5 fruit fly cellular contexts compared by ENCODE assay signal in genomic region chr3L:5141380-5142101, dm6.
A peak's percentile ranks its signal among the peaks of the same experiment; 100 is the strongest.
TF ChIP-seq lines count a peak whose summit lies in the region.

Dhrs4 (minus strand) TSS chr3L:5141646.
Gdap1 (plus strand) TSS chr3L:5141953.

- TF ChIP-seq CTCF in whole organism, embryonic (GFP tag; optimal IDR thresholded peaks at IDR 0.05; lab: Kevin White, UChicago) = no peak

TF ChIP-seq in whole organism, adult, 20 proteins besides CTCF, POLR2A, EP300 and RAD21:
- TF ChIP-seq CG12768 (GFP tag; optimal IDR thresholded peaks at IDR 0.05; lab: Kevin White, UChicago) (peak; percentile 39), Hr96 (GFP tag; optimal IDR thresholded peaks at IDR 0.05; lab: Kevin White, UChicago) (no peak), tj (GFP tag; optimal IDR thresholded peaks at IDR 0.05; lab: Kevin White, UChicago) (peak; percentile 10)
TF ChIP-seq in whole organism, adult: peak in this region for 2.

TF ChIP-seq in whole organism, embryonic, 481 proteins besides CTCF, POLR2A, EP300 and RAD21 (continues in another document):
- peak; percentile 12 for TF ChIP-seq MESR4 (GFP tag; optimal IDR thresholded peaks at IDR 0.05; lab: Kevin White, UChicago)
- TF ChIP-seq Rfx (GFP tag; IDR thresholded peaks at IDR 0.05; lab: Robert Waterston, UW) = 0 out of 2 replicates have a peak, but pooled peaks have one; percentile 21
- peak in 1 of 2 experiments; percentile 53 for TF ChIP-seq bsh (GFP tag; optimal IDR thresholded peaks at IDR 0.05; lab: Kevin White, UChicago)
- no peak for TF ChIP-seq CG11456 (GFP tag; IDR thresholded peaks at IDR 0.05; lab: Robert Waterston, UW)
- TF ChIP-seq CG17385 (GFP tag; optimal IDR thresholded peaks at IDR 0.05; lab: Kevin White, UChicago) = peak; percentile 74
- peak; percentile 79 for TF ChIP-seq nom (GFP tag; optimal IDR thresholded peaks at IDR 0.05; lab: Kevin White, UChicago)
- TF ChIP-seq CG7745 (tag; optimal IDR thresholded peaks at IDR 0.05; lab: Kevin White, UChicago) = no peak
- TF ChIP-seq CG15514 (GFP tag; optimal IDR thresholded peaks at IDR 0.05; lab: Kevin White, UChicago) = peak; percentile 96
- TF ChIP-seq MBD-R2 (GFP tag; IDR thresholded peaks at IDR 0.05; lab: Robert Waterston, UW) = peak; percentile 35
- TF ChIP-seq Fer1 (GFP tag; optimal IDR thresholded peaks at IDR 0.05; lab: Kevin White, UChicago) = peak; percentile 42
- peak; percentile 40 for TF ChIP-seq CG13296 (GFP tag; optimal IDR thresholded peaks at IDR 0.05; lab: Kevin White, UChicago)
- peak; percentile 56 for TF ChIP-seq Med (GFP tag; lab: Kevin White, UChicago)
- TF ChIP-seq Hr78 (GFP tag; optimal IDR thresholded peaks at IDR 0.05; lab: Kevin White, UChicago) = peak in 1 of 2 experiments; percentile 93
- peak; percentile 87 for TF ChIP-seq Dp (GFP tag; optimal IDR thresholded peaks at IDR 0.05; lab: Kevin White, UChicago)
- peak in 1 of 2 experiments; percentile 44 for TF ChIP-seq Pdp1 (GFP tag; optimal IDR thresholded peaks at IDR 0.05; lab: Kevin White, UChicago)
- TF ChIP-seq NFAT (GFP tag; IDR thresholded peaks at IDR 0.05; lab: Robert Waterston, UW) = no peak
- peak; percentile 14 for TF ChIP-seq exex (tag; optimal IDR thresholded peaks at IDR 0.05; lab: Kevin White, UChicago)
- no peak for TF ChIP-seq E2f1 (GFP tag; IDR thresholded peaks at IDR 0.05; lab: Robert Waterston, UW)
- peak; percentile 64 for TF ChIP-seq sens (GFP tag; lab: Kevin White, UChicago)
- TF ChIP-seq CG13123 (GFP tag; optimal IDR thresholded peaks at IDR 0.05; lab: Kevin White, UChicago) = no peak
- TF ChIP-seq pzg (GFP tag; optimal IDR thresholded peaks at IDR 0.05; lab: Kevin White, UChicago) = peak; percentile 24
- peak in 1 of 2 experiments; percentile 67 for TF ChIP-seq crp (GFP tag; optimal IDR thresholded peaks at IDR 0.05; lab: Kevin White, UChicago)

TF ChIP-seq in whole organism, prepupa, 60 proteins besides CTCF, POLR2A, EP300 and RAD21:
- TF ChIP-seq CG6163 (GFP tag; IDR thresholded peaks at IDR 0.05; lab: Robert Waterston, UW) (no peak), Smox (GFP tag; optimal IDR thresholded peaks at IDR 0.05; lab: Kevin White, UChicago) (no peak), Hr39 (GFP tag; optimal IDR thresholded peaks at IDR 0.05; lab: Kevin White, UChicago) (no peak), net (GFP tag; optimal IDR thresholded peaks at IDR 0.05; lab: Kevin White, UChicago) (no peak), CG6808 (GFP tag; optimal IDR thresholded peaks at IDR 0.05; lab: Kevin White, UChicago) (peak; percentile 56), CG6276 (GFP tag; optimal IDR thresholded peaks at IDR 0.05; lab: Kevin White, UChicago) (peak; percentile 71), Eip78C (GFP tag; lab: Kevin White, UChicago) (peak; percentile 57), svp (GFP tag; lab: Kevin White, UChicago) (peak; percentile 87), CG3032 (tag; optimal IDR thresholded peaks at IDR 0.05; lab: Kevin White, UChicago) (no peak), CG8119 (GFP tag; IDR thresholded peaks at IDR 0.05; lab: Robert Waterston, UW) (0 out of 3 replicates have a peak, but pooled peaks have one; percentile 29), fkh (GFP tag; optimal IDR thresholded peaks at IDR 0.05; lab: Kevin White, UChicago) (peak; percentile 72), CG6854 (GFP tag; optimal IDR thresholded peaks at IDR 0.05; lab: Kevin White, UChicago) (peak; percentile 33), ss (GFP tag; optimal IDR thresholded peaks at IDR 0.05; lab: Kevin White, UChicago) (peak in 1 of 2 experiments; percentile 70), CG9139 (GFP tag; optimal IDR thresholded peaks at IDR 0.05; lab: Kevin White, UChicago) (peak; percentile 49), Lpt (GFP tag; optimal IDR thresholded peaks at IDR 0.05; lab: Kevin White, UChicago) (no peak), CG1621 (tag; optimal IDR thresholded peaks at IDR 0.05; lab: Kevin White, UChicago) (no peak), CG6792 (GFP tag; optimal IDR thresholded peaks at IDR 0.05; lab: Kevin White, UChicago) (no peak), Ets21C (GFP tag; optimal IDR thresholded peaks at IDR 0.05; lab: Kevin White, UChicago) (no peak), CG16779 (tag; optimal IDR thresholded peaks at IDR 0.05; lab: Kevin White, UChicago) (peak; percentile 16), CG15336 (GFP tag; IDR thresholded peaks at IDR 0.05; lab: Robert Waterston, UW) (peak; percentile 36; the same call in 1 of the 2 replicates)

TF ChIP-seq in whole organism, pupa, 21 proteins besides CTCF, POLR2A, EP300 and RAD21:
- TF ChIP-seq gl (tag; optimal IDR thresholded peaks at IDR 0.05; lab: Kevin White, UChicago) = peak; percentile 69
- TF ChIP-seq Snoo (tag; optimal IDR thresholded peaks at IDR 0.05; lab: Kevin White, UChicago) = peak; percentile 9
- TF ChIP-seq Pif1A (GFP tag; optimal IDR thresholded peaks at IDR 0.05; lab: Kevin White, UChicago) = no peak
- no peak for TF ChIP-seq CG17806 (tag; optimal IDR thresholded peaks at IDR 0.05; lab: Kevin White, UChicago)
- no peak for TF ChIP-seq CG9948 (tag; optimal IDR thresholded peaks at IDR 0.05; lab: Kevin White, UChicago)
- TF ChIP-seq Ets98B (GFP tag; IDR thresholded peaks at IDR 0.05; lab: Robert Waterston, UW) = 0 out of 2 replicates have a peak, but pooled peaks have one; percentile 18
- no peak for TF ChIP-seq EcR (GFP tag; optimal IDR thresholded peaks at IDR 0.05; lab: Kevin White, UChicago)
- 0 out of 3 replicates have a peak, but pooled peaks have one; percentile 30 for TF ChIP-seq fd96Ca (GFP tag; IDR thresholded peaks at IDR 0.05; lab: Robert Waterston, UW)

TF ChIP-seq in whole organism, wandering third instar larva, 38 proteins besides CTCF, POLR2A, EP300 and RAD21:
- TF ChIP-seq fru (GFP tag; optimal IDR thresholded peaks at IDR 0.05; lab: Kevin White, UChicago) (no peak), tai (GFP tag; optimal IDR thresholded peaks at IDR 0.05; lab: Kevin White, UChicago) (no peak), Myc (optimal IDR thresholded peaks at IDR 0.05; lab: Kevin White, UChicago) (peak; percentile 22)
TF ChIP-seq in whole organism, wandering third instar larva: peak in this region for 1.
